Fruit fly (Drosophila melanogaster) whole organism, pupa: ENCODE data around the gene CG31229.
A peak's percentile ranks its signal among the peaks of the same experiment; 100 is the strongest.

ENCODE experiments used
- CG10348 ChIP-seq: fragments of 200-800 bp; sonication (Bioruptor generic); IDR thresholded peaks from 2 replicates; pipeline ENCODE4 v1.3.6; 2022; ENCODE audit warnings: missing biosample characterization, missing genetic modification characterization
- CG12605 ChIP-seq: fragments of 200-800 bp; sonication (Bioruptor generic); IDR thresholded peaks from 2 replicates; pipeline ENCODE4 v1.3.6; 2022; ENCODE audit warnings: missing biosample characterization, missing genetic modification characterization
- CG13204 ChIP-seq: fragments of 200-800 bp; sonication (Bioruptor generic); optimal IDR thresholded peaks from 2 replicates; lab custom pipeline; 2018; ENCODE audit warnings: missing biosample characterization, mild to moderate bottlenecking, missing genetic modification characterization, moderate library complexity
- CG32121 ChIP-seq: fragments of 200-800 bp; sonication (Bioruptor generic); IDR thresholded peaks from 2 replicates; pipeline ENCODE4 v1.3.6; 2022; ENCODE audit warnings: missing biosample characterization, missing genetic modification characterization
- CG34367 ChIP-seq: fragments of 200-800 bp; sonication (Bioruptor generic); optimal IDR thresholded peaks from 2 replicates; lab custom pipeline; 2018; ENCODE audit warnings: missing biosample characterization, mild to moderate bottlenecking, missing genetic modification characterization
- CG4496 ChIP-seq: fragments of 200-800 bp; sonication (Bioruptor generic); IDR thresholded peaks from 3 replicates; pipeline ENCODE4 v1.3.6; 2022; ENCODE audit warnings: missing biosample characterization, missing genetic modification characterization
- CG8159 ChIP-seq: fragments of 200-800 bp; sonication (Bioruptor generic); optimal IDR thresholded peaks from 3 replicates; lab custom pipeline; 2018; ENCODE audit warnings: missing biosample characterization, mild to moderate bottlenecking, missing genetic modification characterization, moderate library complexity
- CG8301 ChIP-seq: fragments of 200-800 bp; sonication (Bioruptor generic); optimal IDR thresholded peaks from 2 replicates; lab custom pipeline; 2018; ENCODE audit warnings: missing biosample characterization, mild to moderate bottlenecking, missing genetic modification characterization
- D1 ChIP-seq: fragments of 200-800 bp; sonication (Bioruptor generic); optimal IDR thresholded peaks from 2 replicates; lab custom pipeline; 2018; ENCODE audit warnings: missing biosample characterization, mild to moderate bottlenecking, missing genetic modification characterization, moderate library complexity
- EcR ChIP-seq: fragments of 200-800 bp; sonication (Bioruptor generic); optimal IDR thresholded peaks from 3 replicates; lab custom pipeline; 2019; ENCODE audit warnings: missing biosample characterization, missing genetic modification characterization, mild to moderate bottlenecking, moderate library complexity, missing genetic modification reagents
- Pif1B ChIP-seq: fragments of 200-800 bp; sonication (Bioruptor generic); optimal IDR thresholded peaks from 3 replicates; lab custom pipeline; 2016; ENCODE audit warnings: missing biosample characterization, missing genetic modification characterization
- Snoo ChIP-seq: fragments of 200-800 bp; sonication (Bioruptor generic); optimal IDR thresholded peaks from 3 replicates; lab custom pipeline; 2017; ENCODE audit warnings: missing biosample characterization, mild to moderate bottlenecking, missing genetic modification characterization, inconsistent platforms
- fd96Ca ChIP-seq: fragments of 200-800 bp; sonication (Bioruptor generic); IDR thresholded peaks from 3 replicates; pipeline ENCODE4 v1.3.6; 2022; ENCODE audit warnings: missing biosample characterization, missing genetic modification characterization
- gl ChIP-seq: fragments of 200-800 bp; sonication (Bioruptor generic); optimal IDR thresholded peaks from 2 replicates; lab custom pipeline; 2018; ENCODE audit warnings: missing biosample characterization, mild to moderate bottlenecking, missing genetic modification characterization

dm6 chr3R:18624541-18624940 is 43.1 kb upstream of the CG31229 start:
- TF ChIP-seq CG32121 (GFP tag; lab: Robert Waterston, UW) (peak; percentile 70; the same call in 1 of the 2 replicates), CG34367 (tag; lab: Kevin White, UChicago) (no peak), CG10348 (no peak), CG8301 (tag; lab: Kevin White, UChicago) (peak; percentile 53), Snoo (tag; lab: Kevin White, UChicago) (no peak), CG8159 (no peak), fd96Ca (GFP tag; lab: Robert Waterston, UW) (peak; percentile 66; the same call in 2 of the 3 replicates), CG13204 (GFP tag; lab: Kevin White, UChicago) (no peak), gl (no peak), EcR (no peak), CG12605 (GFP tag; lab: Robert Waterston, UW) (peak; percentile 59; the same call in 1 of the 2 replicates), Pif1B (GFP tag; lab: Kevin White, UChicago) (peak; percentile 5), CG4496 (GFP tag; lab: Robert Waterston, UW) (peak; percentile 73), D1 (no peak)
